Worm (Caenorhabditis elegans) whole organism, dauer: Measurements from ENCODE around the gene pals-23.

Experiments
- unc-62 ChIP-seq: sonication (generic microtip); optimal IDR thresholded peaks from 2 replicates; lab custom pipeline; 2017; ENCODE audit warnings: missing biosample characterization, missing genetic modification reagents, missing genetic modification characterization

pals-23 gene

ce11 chrIII:171617-172016, 47.0 kb downstream of the pals-23 start, which contains the start of the genes F40G9.9 and F40G9.12:
Gene F40G9.9 (minus strand): TSS chrIII:171717.
Gene F40G9.12 (plus strand): TSS chrIII:171847.
- TF ChIP-seq unc-62 (GFP tag; lab: Kevin White, UChicago), result no peak

ce11 chrIII:173501-173900, 48.9 kb downstream of the pals-23 start, which contains the start of gene F40G9.19:
Gene F40G9.19 (plus strand): TSS chrIII:173801.
- TF ChIP-seq unc-62 (GFP tag; lab: Kevin White, UChicago), result no peak

DNA sequence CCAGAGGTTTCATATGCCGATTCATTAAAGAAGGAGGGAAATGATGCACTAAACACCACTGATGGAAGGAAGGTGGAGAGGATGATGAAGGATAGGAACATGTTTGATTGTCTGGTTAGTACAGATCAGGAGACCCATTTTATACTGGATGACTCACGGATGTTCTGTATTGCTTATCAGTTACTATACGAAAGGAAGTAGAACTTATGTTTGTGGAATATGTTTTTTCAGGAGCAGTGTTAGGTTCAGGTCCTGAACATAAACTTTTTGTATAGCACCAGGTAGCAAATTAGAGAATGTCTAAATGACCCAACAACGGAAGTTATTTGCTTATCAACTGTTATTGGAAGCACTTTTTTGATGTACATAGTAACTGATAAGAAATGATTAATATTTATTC, 51.2 kb downstream of the pals-23 start, which contains the start of gene clec-148:
Gene clec-148 (minus strand): TSS at position 101 of the 400 bp plus-strand sequence.
- no peak for TF ChIP-seq unc-62 (GFP tag; lab: Kevin White, UChicago)
